Worm (Caenorhabditis elegans) whole organism, mixed stage, embryonic: ENCODE measurements around the gene sqd-1.

Experiments
- blmp-1 ChIP-seq: fragments of 150-350 bp; optimal IDR thresholded peaks from 2 replicates; lab custom pipeline; 2014; ENCODE audit warnings: missing biosample characterization, missing genetic modification characterization
- ces-1 ChIP-seq: fragments of 150-350 bp; optimal IDR thresholded peaks from 2 replicates; lab custom pipeline; 2014; ENCODE audit warnings: missing biosample characterization, missing genetic modification reagents, missing genetic modification characterization
- elt-1 ChIP-seq: sonication (generic microtip); optimal IDR thresholded peaks from 2 replicates; lab custom pipeline; 2017; ENCODE audit warnings: missing genetic modification characterization, mild to moderate bottlenecking, missing compliant biosample characterization, antibody characterized with exemption, moderate library complexity, borderline replicate concordance; ENCODE audit not compliant: insufficient read depth
- elt-3 ChIP-seq: fragments of 150-350 bp; optimal IDR thresholded peaks from 2 replicates; lab custom pipeline; 2014; ENCODE audit warnings: missing biosample characterization, missing genetic modification characterization
- hlh-1 ChIP-seq: fragments of 150-350 bp; optimal IDR thresholded peaks from 2 replicates; lab custom pipeline; 2014; ENCODE audit warnings: missing biosample characterization, missing genetic modification reagents, missing genetic modification characterization
- lin-13 ChIP-seq: fragments of 150-350 bp; optimal IDR thresholded peaks from 2 replicates; lab custom pipeline; 2014; ENCODE audit warnings: missing biosample characterization, missing genetic modification characterization
- lin-32 ChIP-seq: fragments of 200-800 bp; sonication (Bioruptor generic); optimal IDR thresholded peaks from 2 replicates; lab custom pipeline; 2018; ENCODE audit warnings: mild to moderate bottlenecking, missing genetic modification characterization, missing compliant biosample characterization
- nhr-237 ChIP-seq: fragments of 150-350 bp; optimal IDR thresholded peaks from 2 replicates; lab custom pipeline; 2014; ENCODE audit warnings: missing biosample characterization, missing genetic modification characterization
- nhr-76 ChIP-seq: sonication (generic microtip); optimal IDR thresholded peaks from 2 replicates; lab custom pipeline; 2017; ENCODE audit warnings: missing biosample characterization, missing genetic modification characterization
- pha-4 ChIP-seq: fragments of 150-350 bp; optimal IDR thresholded peaks from 2 replicates; lab custom pipeline; 2018; ENCODE audit warnings: missing biosample characterization, missing genetic modification reagents, missing genetic modification characterization
- snpc-4 ChIP-seq: fragments of 150-350 bp; optimal IDR thresholded peaks from 2 replicates; lab custom pipeline; 2014; ENCODE audit warnings: missing biosample characterization, missing genetic modification characterization
- unc-120 ChIP-seq: sonication (generic microtip); optimal IDR thresholded peaks from 2 replicates; lab custom pipeline; 2017; ENCODE audit warnings: missing genetic modification characterization, missing compliant biosample characterization; ENCODE audit not compliant: poor library complexity, severe bottlenecking
- unc-62 ChIP-seq: fragments of 150-350 bp; optimal IDR thresholded peaks from 2 replicates; lab custom pipeline; 2014; ENCODE audit warnings: missing biosample characterization, missing genetic modification reagents, missing genetic modification characterization
- ztf-11 ChIP-seq: fragments of 150-350 bp; optimal IDR thresholded peaks from 2 replicates; lab custom pipeline; 2014; ENCODE audit warnings: missing biosample characterization, missing genetic modification characterization

ce11 chrIV:6325772-6326171, 1.8 kb downstream of the sqd-1 start:
- TF ChIP-seq elt-3 (tag; lab: Kevin White, UChicago) (no peak), ztf-11 (tag; lab: Kevin White, UChicago) (no peak), unc-120 (tag; lab: Kevin White, UChicago) (no peak), blmp-1 (no peak), nhr-237 (tag; lab: Kevin White, UChicago) (no peak), pha-4 (no peak), snpc-4 (tag; lab: Kevin White, UChicago) (no peak), hlh-1 (tag; lab: Kevin White, UChicago) (no peak), elt-1 (tag; lab: Kevin White, UChicago) (no peak), unc-62 (GFP tag; lab: Kevin White, UChicago) (no peak), lin-13 (tag; lab: Kevin White, UChicago) (no peak), lin-32 (GFP tag; lab: Kevin White, UChicago) (no peak), nhr-76 (tag; lab: Kevin White, UChicago) (no peak), ces-1 (no peak)
